Fruit fly (Drosophila melanogaster): Measurements from ENCODE around the gene CG11693.

CG11693 gene

dm6 chr3R:8305110-8305509, 5.5 kb downstream of the CG11693 start, which contains the start of gene Sgt1 (continued):
- TF ChIP-seq sob (GFP tag; IDR thresholded peaks at IDR 0.05) (peak; percentile 68), CkIIα-i1 (GFP tag; IDR thresholded peaks at IDR 0.05) (no peak), gsb-n (tag; optimal IDR thresholded peaks at IDR 0.05) (no peak), tio (GFP tag; optimal IDR thresholded peaks at IDR 0.05) (no peak), NFAT (GFP tag; IDR thresholded peaks at IDR 0.05) (peak; percentile 66; the same call in 1 of the 2 replicates), gcm (GFP tag; optimal IDR thresholded peaks at IDR 0.05) (no peak), CG15479 (GFP tag; optimal IDR thresholded peaks at IDR 0.05) (no peak), sqz (GFP tag; optimal IDR thresholded peaks at IDR 0.05) (no peak), ttk (GFP tag; IDR thresholded peaks at IDR 0.05) (no peak), HLH4C (GFP tag; IDR thresholded peaks at IDR 0.05; ENCODE audit: partially characterized antibody) (peak; percentile 91), CG11696 (GFP tag; IDR thresholded peaks at IDR 0.05) (no peak), CG7928 (GFP tag; optimal IDR thresholded peaks at IDR 0.05) (peak; percentile 94), CG13296 (GFP tag; optimal IDR thresholded peaks at IDR 0.05) (no peak), CG3847 (GFP tag; IDR thresholded peaks at IDR 0.05) (peak; percentile 80), gt (GFP tag; IDR thresholded peaks at IDR 0.05) (no peak), CG11247 (GFP tag; IDR thresholded peaks at IDR 0.05) (peak; percentile 35; the same call in 1 of the 2 replicates), NfI (GFP tag; optimal IDR thresholded peaks at IDR 0.05) (peak; percentile 61), CG16779 (GFP tag; IDR thresholded peaks at IDR 0.05) (no peak), CG1792 (GFP tag; optimal IDR thresholded peaks at IDR 0.05) (peak; percentile 57), D19A (tag; optimal IDR thresholded peaks at IDR 0.05) (no peak), CG6272 (GFP tag; IDR thresholded peaks at IDR 0.05) (0 out of 2 replicates have a peak, but pooled peaks have one; percentile 28), croc (GFP tag; conservative IDR thresholded peaks at IDR 0.05) (no peak), CG34224 (GFP tag; IDR thresholded peaks at IDR 0.05; ENCODE audit: partially characterized antibody) (peak; percentile 89), unpg (GFP tag; optimal IDR thresholded peaks at IDR 0.05) (no peak), E2f1 (GFP tag; IDR thresholded peaks at IDR 0.05) (no peak), CG13624 (GFP tag; optimal IDR thresholded peaks at IDR 0.05) (peak; percentile 72), Eip74EF (GFP tag; optimal IDR thresholded peaks at IDR 0.05) (no peak), pho (GFP tag; optimal IDR thresholded peaks at IDR 0.05) (peak; percentile 66), Sry-δ (GFP tag; optimal IDR thresholded peaks at IDR 0.05) (peak; percentile 83), Ptx1 (GFP tag; IDR thresholded peaks at IDR 0.05) (no peak), Dref (GFP tag; IDR thresholded peaks at IDR 0.05) (peak; percentile 99), CG7963 (GFP tag; IDR thresholded peaks at IDR 0.05; ENCODE audit: partially characterized antibody) (peak; percentile 91), lab (GFP tag; optimal IDR thresholded peaks at IDR 0.05) (no peak), CG17328 (GFP tag; IDR thresholded peaks at IDR 0.05) (no peak), CG42726 (GFP tag; IDR thresholded peaks at IDR 0.05; ENCODE audit: partially characterized antibody) (peak; percentile 71), CG12769 (tag; optimal IDR thresholded peaks at IDR 0.05) (no peak), CG1602 (GFP tag; optimal IDR thresholded peaks at IDR 0.05) (no peak), ranshi (GFP tag; IDR thresholded peaks at IDR 0.05) (no peak), ash1 (GFP tag; optimal IDR thresholded peaks at IDR 0.05) (no peak), Asciz (GFP tag; optimal IDR thresholded peaks at IDR 0.05) (no peak), CG11456 (GFP tag; IDR thresholded peaks at IDR 0.05) (no peak), oc (tag; optimal IDR thresholded peaks at IDR 0.05) (no peak)

dm6 chr3R:8303848-8304247, 6.7 kb downstream of the CG11693 start, which contains the start of gene nac:
nac (minus strand) TSS chr3R:8304023.
- TF ChIP-seq MESR4 (GFP tag; optimal IDR thresholded peaks at IDR 0.05) = peak; percentile 41
- no peak for TF ChIP-seq jigr1 (GFP tag; IDR thresholded peaks at IDR 0.05)
- TF ChIP-seq Pdp1 (GFP tag; optimal IDR thresholded peaks at IDR 0.05) = peak in 1 of 2 experiments; percentile 21
- peak; percentile 28 for TF ChIP-seq Xbp1 (GFP tag; optimal IDR thresholded peaks at IDR 0.05)
- TF ChIP-seq sob (GFP tag; IDR thresholded peaks at IDR 0.05) = 0 out of 2 replicates have a peak, but pooled peaks have one; percentile 14
- TF ChIP-seq CG17385 (GFP tag; optimal IDR thresholded peaks at IDR 0.05) = peak; percentile 12
- no peak for TF ChIP-seq odd (GFP tag; optimal IDR thresholded peaks at IDR 0.05)
- TF ChIP-seq ci (GFP tag; IDR thresholded peaks at IDR 0.05) = 0 out of 3 replicates have a peak, but pooled peaks have one; percentile 36
- TF ChIP-seq CG7987 (GFP tag; optimal IDR thresholded peaks at IDR 0.05) = peak; percentile 12
- peak; percentile 17 for TF ChIP-seq CG12391 (tag; optimal IDR thresholded peaks at IDR 0.05)
- peak; percentile 6 for TF ChIP-seq nom (GFP tag; optimal IDR thresholded peaks at IDR 0.05)
- no peak for TF ChIP-seq CG8478 (optimal IDR thresholded peaks at IDR 0.05)
- TF ChIP-seq CG11247 (GFP tag; IDR thresholded peaks at IDR 0.05) = peak; percentile 38; the same call in 1 of the 2 replicates

All from whole organism, embryonic.